Worm (Caenorhabditis elegans): ENCODE data around the gene dhhc-10.
A peak's percentile ranks its signal among the peaks of the same experiment; 100 is the strongest.

dhhc-10 gene

DNA sequence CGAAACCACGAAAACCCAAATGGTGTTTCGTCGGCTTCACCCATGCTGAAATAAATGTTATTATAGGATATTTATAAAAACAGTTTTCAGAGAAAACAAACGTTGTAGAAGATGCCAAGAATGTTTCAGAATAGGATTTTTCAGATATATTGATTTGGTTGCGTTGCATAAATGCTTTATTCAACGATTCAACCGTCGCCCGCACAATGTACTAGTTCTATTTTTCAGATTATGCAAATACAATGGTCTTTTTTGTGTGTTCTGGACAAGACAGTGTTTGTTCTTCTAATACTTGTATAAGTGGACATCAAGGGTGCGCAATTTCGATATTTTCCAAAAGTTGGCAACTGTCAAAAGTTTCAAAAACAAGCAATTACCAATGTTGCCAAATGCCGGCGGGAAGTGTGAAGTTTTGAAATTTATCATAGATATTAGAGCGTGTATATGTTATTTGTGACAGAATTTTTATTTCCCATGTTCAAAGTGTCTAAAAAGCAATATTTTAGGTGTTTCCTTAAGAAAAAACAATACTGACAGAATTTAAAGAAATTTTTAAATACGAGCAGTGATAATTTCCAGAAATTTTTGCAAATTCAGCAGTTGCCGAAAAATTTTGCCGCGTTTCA is 15.7 kb upstream of the dhhc-10 start, which contains the start of gene K02G10.5:
TSS of gene K02G10.5 (minus strand) at position 51 of the 626 bp plus-strand sequence.
- TF ChIP-seq pes-1 (GFP tag; IDR thresholded peaks at IDR 0.05) (no peak), ama-1 (optimal IDR thresholded peaks at IDR 0.05) (no peak), hmg-4 (GFP tag; optimal IDR thresholded peaks at IDR 0.05) (no peak), ceh-36 (tag; optimal IDR thresholded peaks at IDR 0.05) (no peak), hmbx-1 (tag; optimal IDR thresholded peaks at IDR 0.05) (no peak), F13C5.2 (tag; optimal IDR thresholded peaks at IDR 0.05) (no peak)

DNA sequence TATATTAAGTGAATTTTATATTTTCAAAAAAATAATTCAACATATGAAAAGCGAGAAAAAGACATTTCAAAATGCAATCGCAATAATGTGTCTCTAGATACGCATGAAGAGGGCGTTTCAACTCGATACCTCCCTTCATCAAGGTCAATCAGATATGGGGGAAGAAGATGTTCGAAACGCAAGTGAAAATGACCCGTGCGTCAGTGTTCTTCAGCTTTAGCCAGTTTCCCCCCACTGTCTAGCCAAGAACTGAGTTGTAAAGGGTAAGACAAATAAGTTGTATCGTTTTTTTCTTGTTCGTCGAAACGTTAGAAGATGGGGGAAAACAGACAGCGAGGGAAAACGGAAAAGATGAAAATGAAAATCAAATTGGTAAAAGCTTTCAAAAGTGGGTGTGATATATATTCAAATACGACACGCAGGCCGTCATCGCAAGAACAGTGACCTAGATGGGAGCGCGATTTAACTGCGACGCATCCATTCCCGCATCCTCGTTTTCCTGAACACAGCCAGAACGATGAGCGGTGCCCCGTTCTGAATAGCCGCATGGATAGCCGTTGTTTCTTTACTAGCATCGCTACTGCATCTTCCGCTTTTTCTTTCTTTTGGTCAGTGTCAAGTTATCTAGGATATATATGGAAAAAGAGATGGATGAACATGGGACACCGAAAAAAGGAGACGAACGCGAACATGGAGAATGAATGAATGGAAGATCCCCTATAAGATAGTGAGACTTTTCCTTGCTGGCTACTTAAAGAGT is 12.2 kb upstream of the dhhc-10 start:
- TF ChIP-seq ets-7 (tag; optimal IDR thresholded peaks at IDR 0.05) (no peak), B0310.2 (tag; optimal IDR thresholded peaks at IDR 0.05) (no peak), tra-4 (tag; optimal IDR thresholded peaks at IDR 0.05) (no peak), sea-1 (GFP tag; conservative IDR thresholded peaks at IDR 0.05) (no peak), ceh-36 (tag; optimal IDR thresholded peaks at IDR 0.05) (no peak), pes-1 (GFP tag; IDR thresholded peaks at IDR 0.05) (no peak), F13C5.2 (tag; optimal IDR thresholded peaks at IDR 0.05) (no peak), scrt-1 (GFP tag; IDR thresholded peaks at IDR 0.05) (no peak), ceh-13 (GFP tag; optimal IDR thresholded peaks at IDR 0.05) (no peak), hnd-1 (tag; optimal IDR thresholded peaks at IDR 0.05) (no peak), aly-1 (tag; optimal IDR thresholded peaks at IDR 0.05) (no peak), tbx-11 (GFP tag; IDR thresholded peaks at IDR 0.05) (no peak), hmg-4 (GFP tag; optimal IDR thresholded peaks at IDR 0.05) (no peak), hmbx-1 (tag; optimal IDR thresholded peaks at IDR 0.05) (no peak), flt-1 (GFP tag; IDR thresholded peaks at IDR 0.05) (no peak), ama-1 (optimal IDR thresholded peaks at IDR 0.05) (no peak), tbx-37 (GFP tag; conservative IDR thresholded peaks at IDR 0.05) (no peak)

- TF ChIP-seq tra-4 (tag; optimal IDR thresholded peaks at IDR 0.05) (no peak), tbx-37 (GFP tag; conservative IDR thresholded peaks at IDR 0.05) (no peak), flt-1 (GFP tag; IDR thresholded peaks at IDR 0.05) (no peak), F13C5.2 (tag; optimal IDR thresholded peaks at IDR 0.05) (no peak), ceh-13 (GFP tag; optimal IDR thresholded peaks at IDR 0.05) (no peak), tbx-11 (GFP tag; IDR thresholded peaks at IDR 0.05) (no peak), pes-1 (GFP tag; IDR thresholded peaks at IDR 0.05) (no peak), ets-7 (tag; optimal IDR thresholded peaks at IDR 0.05) (no peak), aly-1 (tag; optimal IDR thresholded peaks at IDR 0.05) (no peak)
Observed at ce11 chrX:4698271-4698670, 8.7 kb upstream of the dhhc-10 start.

- TF ChIP-seq tbx-37 (GFP tag; conservative IDR thresholded peaks at IDR 0.05) = no peak
- peak; percentile 47 for TF ChIP-seq hmg-4 (GFP tag; optimal IDR thresholded peaks at IDR 0.05)
- TF ChIP-seq aly-1 (tag; optimal IDR thresholded peaks at IDR 0.05) = no peak
- no peak for TF ChIP-seq ama-1 (optimal IDR thresholded peaks at IDR 0.05)
- TF ChIP-seq flt-1 (GFP tag; IDR thresholded peaks at IDR 0.05) = no peak
- TF ChIP-seq ceh-13 (GFP tag; optimal IDR thresholded peaks at IDR 0.05) = no peak
- TF ChIP-seq tbx-11 (GFP tag; IDR thresholded peaks at IDR 0.05) = no peak
- no peak for TF ChIP-seq tra-4 (tag; optimal IDR thresholded peaks at IDR 0.05)
- peak; percentile 28 for TF ChIP-seq F13C5.2 (tag; optimal IDR thresholded peaks at IDR 0.05)
- no peak for TF ChIP-seq scrt-1 (GFP tag; IDR thresholded peaks at IDR 0.05)
Observed at ce11 chrX:4699411-4700050, 7.4 kb upstream of the dhhc-10 start, which contains the start of gene hyl-2. hyl-2 (minus strand) TSS chrX:4699461.

DNA sequence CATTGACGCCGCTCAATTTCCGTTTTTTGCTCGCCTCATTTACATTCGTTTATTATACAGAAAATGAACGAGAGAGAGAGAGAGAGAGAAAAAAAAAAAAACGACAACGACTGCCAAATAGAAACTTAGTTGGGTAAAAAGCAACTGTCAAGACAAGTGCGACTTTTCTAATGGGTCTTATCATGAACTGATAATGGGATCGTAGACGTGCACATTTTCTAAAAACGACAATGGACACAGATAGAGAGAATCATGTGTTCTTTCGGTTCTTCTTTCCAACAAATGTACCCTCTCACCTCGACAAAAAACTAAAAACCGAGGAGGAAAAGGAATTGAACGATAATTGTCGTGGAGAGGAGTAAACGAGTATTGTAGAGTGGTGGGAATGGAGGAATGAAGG is 6.9 kb upstream of the dhhc-10 start:
- TF ChIP-seq aly-1 (tag; optimal IDR thresholded peaks at IDR 0.05) (no peak), B0310.2 (tag; optimal IDR thresholded peaks at IDR 0.05) (no peak), flt-1 (GFP tag; IDR thresholded peaks at IDR 0.05) (no peak), tbx-37 (GFP tag; conservative IDR thresholded peaks at IDR 0.05) (no peak), ceh-13 (GFP tag; optimal IDR thresholded peaks at IDR 0.05) (no peak), scrt-1 (GFP tag; IDR thresholded peaks at IDR 0.05) (no peak), sea-1 (GFP tag; conservative IDR thresholded peaks at IDR 0.05) (no peak), F13C5.2 (tag; optimal IDR thresholded peaks at IDR 0.05) (no peak), hmg-4 (GFP tag; optimal IDR thresholded peaks at IDR 0.05) (no peak), pes-1 (GFP tag; IDR thresholded peaks at IDR 0.05) (no peak), ama-1 (optimal IDR thresholded peaks at IDR 0.05) (no peak), tbx-11 (GFP tag; IDR thresholded peaks at IDR 0.05) (no peak), hnd-1 (tag; optimal IDR thresholded peaks at IDR 0.05) (no peak), ceh-36 (tag; optimal IDR thresholded peaks at IDR 0.05) (no peak), ets-7 (tag; optimal IDR thresholded peaks at IDR 0.05) (no peak)

DNA sequence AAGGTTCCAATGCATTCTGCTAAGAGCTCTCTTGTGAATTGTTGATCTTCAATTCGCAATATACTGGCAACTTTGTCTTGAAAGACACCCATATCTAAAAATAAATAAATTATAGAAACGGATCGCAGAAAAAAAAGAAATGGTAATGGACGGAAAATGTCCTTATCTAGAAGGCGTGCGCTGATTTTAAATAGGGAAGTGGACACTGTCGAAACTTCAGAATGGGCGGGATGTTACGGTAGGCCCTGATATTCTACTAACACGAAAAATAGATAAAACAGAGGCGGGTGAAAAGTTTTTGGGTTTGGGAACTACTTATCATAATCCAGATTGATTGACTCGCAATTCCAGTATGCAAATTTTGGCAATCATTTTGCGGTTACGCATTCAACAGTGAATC is 2.1 kb upstream of the dhhc-10 start, which contains the start of gene aqp-8:
TSS of gene aqp-8 (minus strand) at position 101 of the 400 bp plus-strand sequence.
- no peak for TF ChIP-seq hmg-4 (GFP tag; optimal IDR thresholded peaks at IDR 0.05)
- TF ChIP-seq aly-1 (tag; optimal IDR thresholded peaks at IDR 0.05) = no peak
- no peak for TF ChIP-seq ceh-13 (GFP tag; optimal IDR thresholded peaks at IDR 0.05)
- no peak for TF ChIP-seq tbx-37 (GFP tag; conservative IDR thresholded peaks at IDR 0.05)
- no peak for TF ChIP-seq F13C5.2 (tag; optimal IDR thresholded peaks at IDR 0.05)
- no peak for TF ChIP-seq hnd-1 (tag; optimal IDR thresholded peaks at IDR 0.05)
- no peak for TF ChIP-seq ets-7 (tag; optimal IDR thresholded peaks at IDR 0.05)
- no peak for TF ChIP-seq hmbx-1 (tag; optimal IDR thresholded peaks at IDR 0.05)
- TF ChIP-seq ama-1 (optimal IDR thresholded peaks at IDR 0.05) = no peak
- no peak for TF ChIP-seq tra-4 (tag; optimal IDR thresholded peaks at IDR 0.05)
- no peak for TF ChIP-seq sea-1 (GFP tag; conservative IDR thresholded peaks at IDR 0.05)

ce11 chrX:4705666-4706065 is 1.3 kb upstream of the dhhc-10 start:
- TF ChIP-seq F13C5.2 (tag; optimal IDR thresholded peaks at IDR 0.05) = no peak
